Fruit fly (Drosophila melanogaster) whole organism, larva: ENCODE data around the gene CG18649.

Experiments used
- noc ChIP-seq: fragments of 200-800 bp; sonication (Bioruptor generic); optimal IDR thresholded peaks from 3 replicates; lab custom pipeline; 2019; ENCODE audit warnings: missing biosample characterization, mild to moderate bottlenecking, missing genetic modification characterization, moderate library complexity

CG18649 gene

DNA sequence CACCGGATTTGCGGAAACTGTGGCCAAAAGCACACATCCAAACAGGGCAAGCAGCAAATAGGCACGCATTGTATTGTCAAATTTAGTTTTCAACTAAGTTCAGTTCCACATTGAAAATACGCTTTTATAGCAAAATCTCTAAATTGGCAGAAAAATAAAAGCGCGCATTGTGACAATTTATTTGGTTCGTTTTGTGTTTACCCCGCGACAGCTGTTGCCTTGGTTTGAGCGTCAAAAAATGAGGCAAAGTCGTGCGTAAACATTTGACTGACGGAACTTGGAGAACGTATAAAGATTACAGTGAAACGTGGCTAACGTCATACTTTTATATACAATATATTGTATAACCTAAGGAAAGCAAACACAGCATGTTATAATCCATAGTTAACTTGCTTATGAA, at the start of gene CG18649:
TSS of gene CG18649 (minus strand) at position 101 of the 400 bp plus-strand sequence.
- no peak for TF ChIP-seq noc (tag; lab: Kevin White, UChicago)

DNA sequence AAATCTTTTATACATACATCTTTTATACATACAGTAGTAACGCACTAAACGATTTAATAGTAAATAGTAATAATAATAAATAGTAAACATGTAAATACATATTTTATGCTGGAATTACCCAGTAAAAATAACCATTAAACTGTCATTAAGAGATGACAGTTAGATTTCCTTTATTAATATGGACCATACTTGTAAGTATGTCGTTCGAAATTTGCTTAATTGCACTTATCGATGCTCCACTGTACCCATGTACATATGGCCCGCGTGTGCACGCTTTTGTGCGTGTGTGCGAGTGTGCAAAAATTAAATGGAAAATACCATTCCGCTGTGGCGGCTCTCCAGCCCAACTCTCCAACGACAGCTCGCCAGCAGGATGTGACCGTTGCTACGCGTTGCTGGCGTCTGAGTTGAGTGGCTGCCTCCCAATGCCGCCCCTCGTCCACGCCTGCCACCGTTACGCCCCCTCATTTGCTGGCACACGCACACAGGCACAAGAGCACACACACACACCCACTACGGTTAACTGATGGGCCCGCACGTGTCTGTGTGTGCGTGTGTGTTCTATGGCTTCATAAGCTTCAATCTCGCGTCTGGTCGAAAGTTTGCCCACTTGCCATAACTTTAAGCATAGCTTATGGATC, 48.9 kb upstream of the CG18649 start:
- no peak for TF ChIP-seq noc (tag; lab: Kevin White, UChicago)

DNA sequence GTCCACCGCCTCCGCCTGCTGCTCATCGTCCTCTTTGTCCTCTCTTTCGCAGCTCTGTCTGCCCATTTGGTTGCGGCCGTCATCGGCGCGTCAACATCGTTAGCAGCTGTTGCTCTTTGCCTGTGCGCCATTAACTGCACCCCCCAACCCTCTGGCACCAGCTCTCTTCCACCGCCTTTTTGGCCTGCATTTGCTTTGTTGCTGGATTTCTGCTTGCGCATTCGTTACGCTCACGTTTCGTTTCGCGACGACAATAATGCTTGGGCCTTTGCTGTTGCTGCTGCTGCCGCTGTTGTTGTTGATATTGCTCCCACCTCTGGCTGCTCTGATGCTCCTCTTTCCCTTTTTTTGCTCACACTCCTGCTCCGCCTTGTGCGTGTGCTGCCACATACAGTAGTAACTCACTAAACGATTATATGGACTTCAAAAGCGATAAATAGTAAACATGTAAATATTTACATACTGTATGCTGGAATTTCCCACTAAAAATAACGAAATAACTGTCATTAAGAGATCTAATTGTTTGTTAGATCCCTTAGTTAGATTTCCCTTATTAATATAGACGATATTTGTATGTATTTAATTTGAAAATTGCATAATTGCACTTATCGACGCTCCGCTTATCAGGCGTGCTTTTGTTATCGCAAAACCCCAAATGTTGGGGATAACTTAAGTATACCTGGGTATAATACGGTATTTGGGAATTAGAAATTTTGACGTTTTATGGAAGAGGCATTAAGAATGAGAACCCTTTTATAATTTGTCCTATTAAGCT, 47.9 kb upstream of the CG18649 start:
- no peak for TF ChIP-seq noc (tag; lab: Kevin White, UChicago)

DNA sequence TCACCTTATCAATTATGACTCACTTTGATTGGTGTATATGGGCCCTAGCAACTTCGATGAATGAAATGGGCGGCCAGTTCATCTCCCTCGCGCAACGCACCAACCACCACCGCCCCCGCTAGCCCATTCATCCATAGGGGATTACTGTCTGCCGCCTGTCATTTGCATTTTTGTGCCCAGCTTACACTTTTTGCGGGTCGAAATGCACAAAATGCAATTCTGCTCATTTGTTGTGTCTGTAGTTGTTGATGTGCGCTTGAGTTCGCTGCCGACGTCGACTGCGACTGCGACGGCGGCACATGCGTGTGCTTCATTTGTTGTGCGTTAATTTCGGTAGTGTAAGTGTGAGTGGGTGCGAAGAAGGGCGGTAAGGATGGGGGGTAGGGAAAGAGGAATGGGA, 47.0 kb upstream of the CG18649 start:
- no peak for TF ChIP-seq noc (tag; lab: Kevin White, UChicago)

DNA sequence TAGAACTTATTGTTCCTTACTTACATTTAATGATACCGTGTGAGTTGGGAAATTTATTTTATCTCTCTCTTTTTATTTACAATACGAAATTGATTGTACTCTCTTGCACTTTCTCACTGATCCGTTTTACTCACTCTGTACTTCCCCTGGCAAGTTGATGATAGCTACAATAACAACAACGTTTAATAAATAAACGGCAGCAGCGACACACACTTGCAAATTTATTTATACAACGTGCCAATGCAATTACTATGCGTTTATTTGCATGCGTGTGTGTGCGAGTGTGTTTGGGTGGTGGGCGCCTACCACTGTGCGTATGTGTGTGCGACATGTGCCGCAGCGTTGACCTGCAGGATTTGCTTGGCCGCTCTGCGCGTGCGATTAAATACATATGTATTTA, 45.6 kb upstream of the CG18649 start:
- no peak for TF ChIP-seq noc (tag; lab: Kevin White, UChicago)

DNA sequence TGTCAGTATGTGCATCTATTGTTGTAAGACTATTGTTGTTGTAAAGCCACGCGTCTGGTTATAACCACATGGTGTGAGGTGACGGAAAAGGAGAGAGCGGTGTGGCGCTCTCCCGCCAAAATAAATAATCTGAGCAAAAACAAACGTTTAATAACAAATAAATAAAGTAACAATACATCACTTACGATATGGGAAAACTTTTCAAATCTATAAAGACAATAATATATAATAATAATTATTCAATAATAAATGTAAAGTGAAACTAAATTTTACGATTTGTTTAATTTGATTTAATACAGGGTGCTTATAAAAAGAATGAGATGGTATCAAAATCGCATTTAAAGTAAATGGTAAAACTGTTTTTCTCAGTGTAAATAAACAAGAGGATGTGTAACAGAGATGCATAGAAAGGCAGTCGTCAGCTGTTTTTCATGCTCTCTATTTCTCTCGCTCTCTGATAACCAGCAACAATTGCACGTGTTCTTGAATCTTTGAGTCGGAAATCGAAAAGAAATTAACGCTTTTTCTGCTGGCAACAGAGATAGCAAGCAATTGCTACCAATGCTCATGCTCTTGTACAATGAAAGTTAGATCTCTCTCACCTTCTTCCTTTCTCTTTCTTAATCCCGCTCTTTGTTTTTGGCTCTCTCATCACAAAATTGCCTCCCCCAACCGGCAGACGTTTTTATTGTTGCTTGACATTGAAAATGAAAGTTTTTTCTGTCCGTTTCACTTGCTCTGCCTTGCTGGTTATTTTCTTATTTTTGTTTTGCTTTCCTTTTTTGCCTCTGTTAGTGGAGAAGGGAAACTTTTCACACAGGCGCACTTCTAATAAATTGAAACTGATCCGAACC, 45.0 kb upstream of the CG18649 start:
- TF ChIP-seq noc (tag; lab: Kevin White, UChicago) = peak; percentile 69

DNA sequence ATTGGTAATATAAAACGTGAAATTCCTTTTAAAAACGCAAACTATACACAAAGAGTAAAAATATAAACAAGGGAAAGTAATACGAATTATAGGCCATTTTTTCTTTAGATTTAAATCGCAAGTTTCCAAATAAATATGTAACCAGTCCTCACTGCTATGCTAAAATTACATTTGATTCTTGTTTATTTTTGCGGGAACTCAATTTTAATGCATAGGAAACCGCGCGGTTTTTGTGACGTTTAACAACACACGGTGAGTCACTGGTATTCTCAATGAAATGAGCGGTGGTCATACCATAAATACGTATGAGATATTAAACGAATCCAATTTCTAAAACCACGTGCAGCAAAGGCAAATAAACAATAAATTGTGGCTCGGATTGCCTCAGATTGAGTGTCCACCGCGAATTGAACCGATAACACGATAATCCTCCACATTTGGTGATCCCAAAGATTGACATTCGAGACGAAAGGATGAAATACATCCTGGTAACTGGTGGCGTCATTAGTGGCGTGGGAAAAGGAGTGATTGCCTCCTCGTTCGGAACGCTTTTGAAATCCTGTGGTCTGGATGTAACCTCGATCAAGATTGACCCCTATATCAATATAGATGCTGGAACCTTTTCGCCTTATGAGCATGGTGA, 44.1 kb upstream of the CG18649 start, which contains the start of gene Ctps:
TSS of gene Ctps (plus strand) at position 37 of the 643 bp plus-strand sequence.
- TF ChIP-seq noc (tag; lab: Kevin White, UChicago) = no peak

DNA sequence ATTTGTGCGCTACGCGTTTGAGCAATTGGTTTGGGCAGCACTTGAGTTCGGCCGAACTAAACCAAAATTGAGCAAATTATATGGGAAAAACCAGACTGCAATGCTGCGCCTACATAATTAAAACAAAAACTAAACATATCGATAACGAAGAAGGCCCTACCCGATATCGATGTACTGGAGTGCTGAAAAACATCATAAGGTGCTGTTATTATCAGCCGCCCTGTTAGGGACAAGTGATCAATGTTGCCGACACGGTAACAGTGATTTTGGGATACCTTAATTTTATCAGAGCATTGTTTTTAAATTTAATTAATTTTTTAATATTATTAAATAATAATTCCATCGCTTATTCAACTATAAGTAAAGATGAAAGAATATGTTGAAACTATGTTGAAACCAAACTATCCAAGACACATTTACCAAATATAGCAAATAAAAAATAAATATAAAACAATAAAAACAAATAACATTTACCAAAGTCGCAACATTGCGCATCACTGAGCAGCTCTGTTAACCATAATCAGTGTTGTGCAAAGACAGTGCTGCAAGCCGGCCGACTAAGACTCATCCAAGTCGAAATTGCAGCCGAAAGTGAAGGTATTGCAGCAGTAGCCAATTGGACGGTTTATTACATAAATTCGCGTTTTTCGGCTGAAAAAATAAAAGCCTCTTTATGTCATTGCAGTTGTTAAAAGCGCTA, 40.8 kb upstream of the CG18649 start, which contains the start of the genes sstn, Plp and GlyRS:
TSS of gene sstn (minus strand) at position 131 of the 700 bp plus-strand sequence.
TSS of gene Plp (minus strand) at position 136 of the 700 bp plus-strand sequence.
TSS of gene GlyRS (plus strand) at position 554 of the 700 bp plus-strand sequence.
- peak; percentile 58 for TF ChIP-seq noc (tag; lab: Kevin White, UChicago)

DNA sequence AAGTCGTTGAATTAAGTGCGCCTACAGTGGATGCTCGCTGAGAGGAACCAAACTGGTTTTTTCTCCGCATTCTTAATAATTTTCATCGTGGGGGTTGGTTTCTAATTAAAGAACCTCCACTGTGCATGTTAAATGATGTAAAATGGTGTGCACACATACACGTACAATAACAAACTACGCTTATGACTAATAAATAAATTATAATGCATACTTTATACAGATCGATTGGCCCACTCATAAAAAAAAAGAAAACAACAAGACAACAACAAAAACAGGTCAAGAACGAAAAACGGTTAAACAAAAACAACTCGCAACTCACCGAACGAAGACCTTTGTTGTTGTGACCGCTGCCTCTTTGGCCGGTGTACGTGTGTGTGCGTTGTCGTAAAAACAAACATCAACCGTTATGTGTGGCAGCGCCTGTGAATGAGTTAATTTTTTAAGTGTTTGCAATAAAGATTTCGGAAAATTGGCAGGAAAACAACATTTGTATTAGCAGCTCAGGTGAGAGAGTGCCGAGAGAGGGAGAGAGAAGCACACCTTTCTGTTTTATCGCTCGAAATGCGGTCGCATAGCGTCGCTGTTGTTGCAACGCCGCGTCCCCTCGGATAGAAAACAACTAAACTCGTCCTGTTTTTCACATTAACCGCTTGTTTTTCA, 40.1 kb upstream of the CG18649 start:
- TF ChIP-seq noc (tag; lab: Kevin White, UChicago) = no peak

DNA sequence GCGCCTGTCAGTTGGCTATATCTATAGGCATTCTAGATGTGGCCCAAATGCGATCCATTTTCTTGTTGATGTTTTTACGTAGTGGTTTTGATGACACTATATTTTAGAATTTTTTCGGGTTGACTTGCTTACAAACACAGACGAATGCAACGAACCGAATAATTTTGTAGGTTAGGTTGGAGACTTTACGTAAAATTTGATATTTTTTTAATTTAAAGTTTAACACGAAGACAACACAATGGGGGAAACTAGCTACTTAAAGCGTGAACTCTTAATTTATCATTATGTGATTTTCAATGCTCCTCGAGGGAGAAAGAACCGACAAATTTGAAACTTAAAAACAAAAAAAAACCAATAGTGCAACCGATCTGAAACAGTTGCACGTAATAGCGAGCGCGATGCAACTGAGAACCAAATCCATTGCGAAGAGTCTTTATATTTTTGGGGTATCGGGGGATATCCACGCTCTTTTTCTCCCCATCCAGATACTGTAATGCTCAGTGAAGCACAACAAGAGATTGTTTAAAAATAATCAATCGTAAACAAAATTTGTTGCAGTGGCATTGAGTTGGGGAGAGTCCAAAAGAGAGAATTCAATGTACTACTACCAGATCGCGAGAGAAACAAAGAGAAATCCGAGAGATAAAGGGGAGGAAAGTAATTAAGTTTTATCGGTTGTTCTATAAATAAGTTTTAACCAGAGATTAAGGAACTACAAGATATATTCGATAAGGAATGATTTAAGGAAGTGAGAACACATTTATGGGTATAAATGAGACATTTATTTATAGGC, 36.1 kb upstream of the CG18649 start:
- TF ChIP-seq noc (tag; lab: Kevin White, UChicago) = no peak

DNA sequence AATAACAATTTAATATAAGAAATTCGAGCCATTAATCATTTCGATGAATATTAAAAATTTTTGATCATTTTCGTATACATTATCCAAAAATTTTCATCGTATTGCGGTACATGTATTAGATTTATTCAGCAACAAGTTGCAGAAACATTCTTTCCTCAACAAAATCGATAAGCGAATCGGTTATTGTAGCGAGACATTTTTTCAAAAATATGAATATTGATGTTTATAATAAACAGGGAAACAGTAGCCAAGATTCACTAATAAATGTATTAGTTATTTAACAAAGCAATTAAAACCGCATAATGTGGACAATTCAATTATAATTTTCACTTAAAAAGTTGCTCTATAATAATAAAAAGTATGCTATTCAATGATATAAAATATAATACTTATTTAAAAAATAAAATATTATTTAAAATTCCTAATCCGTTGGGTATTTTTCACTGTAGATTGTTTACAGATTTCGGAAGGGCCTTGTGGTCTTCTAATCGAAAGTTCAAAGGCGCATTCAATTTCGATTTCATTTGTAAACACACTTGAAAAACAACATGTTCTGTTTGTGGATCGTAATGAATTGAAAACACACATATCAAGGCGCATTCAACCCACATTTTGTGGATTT, 35.3 kb upstream of the CG18649 start:
- TF ChIP-seq noc (tag; lab: Kevin White, UChicago) = no peak

DNA sequence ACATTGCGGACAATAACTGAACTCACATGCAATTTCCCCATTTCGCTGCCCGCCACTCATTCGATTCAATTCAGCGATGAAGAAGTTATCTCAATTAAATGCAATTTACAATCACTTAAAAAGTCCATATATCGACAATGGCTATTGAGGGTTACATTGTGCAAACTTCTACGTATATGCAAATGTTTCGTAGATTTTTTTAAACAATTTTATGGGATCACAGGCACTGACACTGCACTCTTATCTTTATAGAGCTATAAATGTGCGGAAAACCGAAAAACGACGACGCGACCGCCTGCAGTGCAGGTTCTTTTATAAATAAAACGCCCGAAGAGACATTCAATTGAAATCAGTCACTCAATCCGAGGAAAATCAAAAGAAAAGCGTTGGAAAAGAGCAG, 34.4 kb upstream of the CG18649 start:
- no peak for TF ChIP-seq noc (tag; lab: Kevin White, UChicago)

DNA sequence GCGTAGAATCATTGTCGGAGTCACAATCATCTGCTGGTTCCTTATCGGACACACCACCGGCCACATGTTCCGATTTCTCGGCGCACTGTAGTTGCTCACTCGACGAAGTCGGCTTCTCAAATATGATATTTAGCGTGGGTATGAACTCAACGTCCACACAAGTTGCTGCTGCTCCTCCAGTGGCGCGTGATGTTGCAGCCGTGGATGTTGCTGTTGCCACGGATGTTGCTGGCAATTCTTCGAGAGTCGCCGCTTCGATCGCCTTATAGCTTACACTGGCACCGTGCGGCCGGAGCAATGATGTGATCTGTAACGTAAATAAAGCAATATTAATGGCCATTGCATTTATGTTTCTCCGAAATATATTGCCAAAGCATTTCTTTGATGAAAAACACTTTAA, 30.4 kb upstream of the CG18649 start:
- no peak for TF ChIP-seq noc (tag; lab: Kevin White, UChicago)
